Fruit fly (Drosophila melanogaster) whole organism, adult: ENCODE results near the gene Hs3st-B.

Experiments used
- CG11617 ChIP-seq: fragments of 200-800 bp; sonication (Bioruptor generic); optimal IDR thresholded peaks from 2 replicates; lab custom pipeline; 2017; ENCODE audit warnings: mild to moderate bottlenecking, missing biosample characterization, missing genetic modification reagents, missing genetic modification characterization
- CG12768 ChIP-seq: fragments of 200-800 bp; sonication (Bioruptor generic); optimal IDR thresholded peaks from 2 replicates; lab custom pipeline; 2017; ENCODE audit warnings: missing biosample characterization, missing genetic modification characterization, mild to moderate bottlenecking, moderate library complexity, missing genetic modification reagents
- CG14711 ChIP-seq: fragments of 200-800 bp; sonication (Bioruptor generic); optimal IDR thresholded peaks from 2 replicates; lab custom pipeline; 2018; ENCODE audit warnings: missing biosample characterization, mild to moderate bottlenecking, missing genetic modification characterization, moderate library complexity
- CG1620 ChIP-seq: fragments of 200-800 bp; sonication (Bioruptor generic); optimal IDR thresholded peaks from 2 replicates; lab custom pipeline; 2016; ENCODE audit warnings: missing biosample characterization, missing genetic modification characterization
- CG33017 ChIP-seq: fragments of 200-800 bp; sonication (Bioruptor generic); optimal IDR thresholded peaks from 2 replicates; lab custom pipeline; 2018; ENCODE audit warnings: missing biosample characterization, mild to moderate bottlenecking, missing genetic modification characterization, moderate library complexity
- Clk ChIP-seq: fragments of 200-800 bp; sonication (Bioruptor generic); optimal IDR thresholded peaks from 2 replicates; lab custom pipeline; 2017; ENCODE audit warnings: missing biosample characterization, missing genetic modification characterization
- Mnt ChIP-seq: fragments of 200-800 bp; sonication (Bioruptor generic); optimal IDR thresholded peaks from 2 replicates; lab custom pipeline; 2016; ENCODE audit warnings: missing biosample characterization, mild to moderate bottlenecking, missing genetic modification characterization
- cic ChIP-seq: fragments of 200-800 bp; sonication (Bioruptor generic); optimal IDR thresholded peaks from 2 replicates; lab custom pipeline; 2017; ENCODE audit warnings: missing biosample characterization, mild to moderate bottlenecking, missing genetic modification characterization, moderate library complexity
- cnc ChIP-seq, 2 experiments: fragments of >200 bp; optimal IDR thresholded peaks; 2 replicates each; lab custom pipeline; 2017
- kay ChIP-seq: fragments of 200-800 bp; sonication (Bioruptor generic); peaks from one replicate; lab custom pipeline; 2016; ENCODE audit warnings: missing biosample characterization, missing genetic modification characterization, borderline replicate concordance
- ovo ChIP-seq: fragments of 200-800 bp; sonication (Bioruptor generic); optimal IDR thresholded peaks from 2 replicates; lab custom pipeline; 2016; ENCODE audit warnings: missing biosample characterization, missing genetic modification characterization
- toe ChIP-seq: fragments of 200-800 bp; sonication (Bioruptor generic); optimal IDR thresholded peaks from 2 replicates; lab custom pipeline; 2016; ENCODE audit warnings: missing biosample characterization, missing genetic modification characterization

DNA sequence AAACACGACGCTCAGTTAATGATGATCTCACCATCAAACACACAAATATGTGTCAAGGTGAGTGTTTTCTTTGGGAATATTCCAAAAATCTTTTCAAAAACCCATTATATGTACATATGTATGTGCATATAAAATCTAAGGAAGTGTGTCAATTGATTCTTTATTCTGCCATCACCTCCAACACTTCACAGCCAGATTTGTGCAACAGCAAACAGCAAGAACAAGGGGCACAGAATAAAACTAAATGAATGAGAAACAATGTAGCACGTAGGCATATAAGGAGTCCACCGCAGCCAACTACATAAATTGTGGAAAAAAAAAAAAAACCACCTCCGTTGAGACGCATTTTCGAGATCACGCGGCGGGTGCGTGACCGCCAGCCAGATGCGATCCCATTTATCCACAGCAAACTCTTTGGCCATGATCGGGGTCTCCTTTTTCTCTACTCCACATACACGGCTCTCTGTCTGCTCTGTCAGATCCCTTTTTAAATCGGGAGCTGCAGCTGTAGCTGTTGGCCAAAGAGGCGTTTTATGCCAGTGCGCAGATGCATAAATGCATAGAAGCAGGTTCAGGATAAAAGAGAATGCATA, 47.5 kb downstream of the Hs3st-B start:
- TF ChIP-seq Mnt (GFP tag; lab: Kevin White, UChicago) (no peak), toe (no peak), CG1620 (GFP tag; lab: Kevin White, UChicago) (no peak), cnc (optimal IDR thresholded peaks at IDR 0.05; lab: Kevin White, UChicago) (no peak), kay (no peak), CG12768 (no peak), cic (no peak), CG14711 (tag; lab: Kevin White, UChicago) (no peak), Clk (no peak), ovo (no peak), CG33017 (tag; lab: Kevin White, UChicago) (no peak), CG11617 (GFP tag; lab: Kevin White, UChicago) (no peak)
